Fruit fly (Drosophila melanogaster): Measurements from ENCODE around the gene Vha13.
A peak's percentile ranks its signal among the peaks of the same experiment; 100 is the strongest.

Gene Vha13

dm6 chr3R:19632685-19633116, 11.5 kb downstream of the Vha13 start, which contains the start of gene CG6231 (continued):
- TF ChIP-seq zen2 (GFP tag; IDR thresholded peaks at IDR 0.05; ENCODE audit: partially characterized antibody) (peak; percentile 73), pan (optimal IDR thresholded peaks at IDR 0.05) (no peak), pan (GFP tag; optimal IDR thresholded peaks at IDR 0.05 in 1 of 2, IDR thresholded peaks at IDR 0.05 in 1 of 2) (no peak), D19B (GFP tag; optimal IDR thresholded peaks at IDR 0.05) (no peak), fd96Cb (tag; optimal IDR thresholded peaks at IDR 0.05) (no peak), Dip3 (GFP tag; optimal IDR thresholded peaks at IDR 0.05) (no peak), ewg (GFP tag; optimal IDR thresholded peaks at IDR 0.05) (peak; percentile 97), sens (GFP tag) (peak; percentile 31), peb (GFP tag; IDR thresholded peaks at IDR 0.05) (no peak), CG34422 (GFP tag; IDR thresholded peaks at IDR 0.05) (peak; percentile 63; the same call in 1 of the 3 replicates), E2f1 (GFP tag; IDR thresholded peaks at IDR 0.05) (no peak; the same call in 1 of the 2 replicates), Lhr (GFP tag; optimal IDR thresholded peaks at IDR 0.05) (no peak), toy (GFP tag; IDR thresholded peaks at IDR 0.05) (no peak), CG10209 (GFP tag; optimal IDR thresholded peaks at IDR 0.05) (no peak), da (GFP tag; optimal IDR thresholded peaks at IDR 0.05) (no peak), CG5953 (GFP tag; IDR thresholded peaks at IDR 0.05) (no peak), CG8281 (tag; optimal IDR thresholded peaks at IDR 0.05) (no peak), CG17361 (GFP tag; IDR thresholded peaks at IDR 0.05) (no peak), CG12299 (tag; optimal IDR thresholded peaks at IDR 0.05) (no peak), stc (GFP tag; IDR thresholded peaks at IDR 0.05) (no peak), CG2678 (tag; optimal IDR thresholded peaks at IDR 0.05) (peak; percentile 2), crol (GFP tag; IDR thresholded peaks at IDR 0.05) (peak; percentile 87), run (tag; optimal IDR thresholded peaks at IDR 0.05) (no peak), ttk (GFP tag; IDR thresholded peaks at IDR 0.05) (peak; percentile 80), Usf (GFP tag; optimal IDR thresholded peaks at IDR 0.05) (no peak), NFAT (GFP tag; IDR thresholded peaks at IDR 0.05) (no peak), CG30403 (GFP tag; optimal IDR thresholded peaks at IDR 0.05) (no peak), dm (GFP tag; optimal IDR thresholded peaks at IDR 0.05) (peak; percentile 59), CG15011 (GFP tag; optimal IDR thresholded peaks at IDR 0.05) (no peak), NK7.1 (GFP tag; optimal IDR thresholded peaks at IDR 0.05) (no peak), Nf-YB (GFP tag; optimal IDR thresholded peaks at IDR 0.05) (no peak), tup (GFP tag; optimal IDR thresholded peaks at IDR 0.05) (no peak), Eip74EF (GFP tag; optimal IDR thresholded peaks at IDR 0.05) (peak in 1 of 2 experiments; percentile 5), CG6791 (GFP tag; IDR thresholded peaks at IDR 0.05; ENCODE audit: partially characterized antibody) (0 out of 3 replicates have a peak, but pooled peaks have one; percentile 32), pnt (GFP tag; optimal IDR thresholded peaks at IDR 0.05) (peak; percentile 14), CHES-1-like (GFP tag; optimal IDR thresholded peaks at IDR 0.05) (no peak), Atf-2 (GFP tag; optimal IDR thresholded peaks at IDR 0.05) (no peak), onecut (GFP tag; IDR thresholded peaks at IDR 0.05) (no peak), HmgZ (tag; optimal IDR thresholded peaks at IDR 0.05) (no peak), CG1832 (GFP tag; optimal IDR thresholded peaks at IDR 0.05) (peak; percentile 64), mam (GFP tag; optimal IDR thresholded peaks at IDR 0.05) (peak; percentile 21), Hr51 (GFP tag; optimal IDR thresholded peaks at IDR 0.05) (no peak), Doc3 (GFP tag; IDR thresholded peaks at IDR 0.05; ENCODE audit: partially characterized antibody) (peak; percentile 19; the same call in 1 of the 3 replicates), ATbp (GFP tag; optimal IDR thresholded peaks at IDR 0.05) (peak; percentile 30), ken (GFP tag; IDR thresholded peaks at IDR 0.05) (no peak), crp (GFP tag; optimal IDR thresholded peaks at IDR 0.05) (peak in 1 of 2 experiments; percentile 75), yki (optimal IDR thresholded peaks at IDR 0.05) (peak; percentile 18), Pdp1 (GFP tag; optimal IDR thresholded peaks at IDR 0.05) (peak in 1 of 2 experiments; percentile 43), CG4730 (GFP tag; IDR thresholded peaks at IDR 0.05) (0 out of 2 replicates have a peak, but pooled peaks have one; percentile 3), pros (GFP tag; optimal IDR thresholded peaks at IDR 0.05) (peak; percentile 26), CG2199 (GFP tag; IDR thresholded peaks at IDR 0.05) (no peak)
